Fruit fly (Drosophila melanogaster) whole organism, pupa: ENCODE results near the gene CG14662.

Experiments used
- CG32121 ChIP-seq: fragments of 200-800 bp; sonication (Bioruptor generic); IDR thresholded peaks from 2 replicates; pipeline ENCODE4 v1.3.6; 2022; ENCODE audit warnings: missing biosample characterization, missing genetic modification characterization
- CG34367 ChIP-seq: fragments of 200-800 bp; sonication (Bioruptor generic); optimal IDR thresholded peaks from 2 replicates; lab custom pipeline; 2018; ENCODE audit warnings: missing biosample characterization, mild to moderate bottlenecking, missing genetic modification characterization
- Ets98B ChIP-seq: fragments of 200-800 bp; sonication (Bioruptor generic); IDR thresholded peaks from 2 replicates; pipeline ENCODE4 v1.3.6; 2022; ENCODE audit warnings: missing biosample characterization, missing genetic modification characterization
- Pif1A ChIP-seq: fragments of 200-800 bp; sonication (Bioruptor generic); optimal IDR thresholded peaks from 3 replicates; lab custom pipeline; 2016; ENCODE audit warnings: missing biosample characterization, missing genetic modification characterization
- Snoo ChIP-seq: fragments of 200-800 bp; sonication (Bioruptor generic); optimal IDR thresholded peaks from 3 replicates; lab custom pipeline; 2017; ENCODE audit warnings: missing biosample characterization, mild to moderate bottlenecking, missing genetic modification characterization, inconsistent platforms
- rn ChIP-seq: fragments of 200-800 bp; sonication (Bioruptor generic); IDR thresholded peaks from 2 replicates; pipeline ENCODE4 v1.3.6; 2022; ENCODE audit warnings: missing biosample characterization, missing genetic modification characterization

DNA sequence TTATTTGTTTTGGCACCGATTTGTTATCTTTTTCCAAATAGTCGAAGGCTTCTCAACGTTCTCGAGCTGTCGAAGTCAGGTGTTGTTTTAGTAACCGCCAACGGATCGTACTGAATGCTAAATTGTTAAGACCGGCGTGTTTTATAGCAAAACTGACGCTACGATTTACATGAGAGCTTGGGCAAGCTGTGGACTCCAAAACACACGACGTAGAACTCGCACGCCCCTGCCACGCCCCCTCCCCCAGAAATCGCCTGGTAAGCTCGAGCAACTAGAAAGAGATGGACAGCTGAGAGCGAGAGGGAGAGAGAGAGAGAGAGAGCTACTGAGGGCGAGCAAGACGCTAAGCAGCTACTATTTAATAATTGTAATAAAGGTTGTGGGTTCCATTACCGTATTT, 28.9 kb downstream of the CG14662 start, which contains the start of gene Jhbp3:
- TF ChIP-seq Pif1A (GFP tag; lab: Kevin White, UChicago) (no peak), CG34367 (tag; lab: Kevin White, UChicago) (no peak), Ets98B (GFP tag; lab: Robert Waterston, UW) (no peak), rn (GFP tag; lab: Robert Waterston, UW) (no peak), Snoo (tag; lab: Kevin White, UChicago) (no peak), CG32121 (GFP tag; lab: Robert Waterston, UW) (no peak)
